Worm (Caenorhabditis elegans): ENCODE measurements around the gene T12D8.5.
A peak's percentile ranks its signal among the peaks of the same experiment; 100 is the strongest.

Gene T12D8.5

ce11 chrIII:13600254-13600653, 26.3 kb downstream of the T12D8.5 start:
- TF ChIP-seq hnd-1 (tag; optimal IDR thresholded peaks at IDR 0.05) (no peak), ets-7 (tag; optimal IDR thresholded peaks at IDR 0.05) (no peak), aly-1 (tag; optimal IDR thresholded peaks at IDR 0.05) (no peak), B0310.2 (tag; optimal IDR thresholded peaks at IDR 0.05) (no peak), tra-4 (tag; optimal IDR thresholded peaks at IDR 0.05) (no peak), ceh-36 (tag; optimal IDR thresholded peaks at IDR 0.05) (no peak), hmg-4 (GFP tag; optimal IDR thresholded peaks at IDR 0.05) (no peak), hmbx-1 (tag; optimal IDR thresholded peaks at IDR 0.05) (no peak), tbx-37 (GFP tag; conservative IDR thresholded peaks at IDR 0.05) (no peak), flt-1 (GFP tag; IDR thresholded peaks at IDR 0.05) (no peak)

DNA sequence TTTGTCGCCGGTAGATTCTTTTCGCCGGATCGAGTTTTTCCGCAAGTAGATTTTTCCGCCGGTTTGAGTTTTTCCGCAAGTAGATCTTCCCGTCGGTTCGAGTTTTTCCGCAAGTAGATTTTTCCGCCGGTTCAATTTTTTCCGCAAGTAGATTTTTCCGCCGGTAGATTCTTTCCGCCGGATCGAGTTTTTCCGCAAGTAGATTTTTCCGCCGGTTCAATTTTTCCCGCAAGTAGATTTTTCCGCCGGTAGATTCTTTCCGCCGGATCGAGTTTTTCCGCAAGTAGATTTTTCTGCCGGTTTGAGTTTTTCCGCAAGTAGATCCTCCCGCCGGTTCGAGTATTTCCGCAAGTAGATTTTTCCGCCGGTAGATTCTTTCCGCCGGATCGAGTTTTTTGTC, 41.5 kb downstream of the T12D8.5 start:
- 0 out of 2 replicates have a peak, but pooled peaks have one; percentile 41 for TF ChIP-seq tbx-11 (GFP tag; IDR thresholded peaks at IDR 0.05)
- TF ChIP-seq sea-1 (GFP tag; conservative IDR thresholded peaks at IDR 0.05), result peak; percentile 58

DNA sequence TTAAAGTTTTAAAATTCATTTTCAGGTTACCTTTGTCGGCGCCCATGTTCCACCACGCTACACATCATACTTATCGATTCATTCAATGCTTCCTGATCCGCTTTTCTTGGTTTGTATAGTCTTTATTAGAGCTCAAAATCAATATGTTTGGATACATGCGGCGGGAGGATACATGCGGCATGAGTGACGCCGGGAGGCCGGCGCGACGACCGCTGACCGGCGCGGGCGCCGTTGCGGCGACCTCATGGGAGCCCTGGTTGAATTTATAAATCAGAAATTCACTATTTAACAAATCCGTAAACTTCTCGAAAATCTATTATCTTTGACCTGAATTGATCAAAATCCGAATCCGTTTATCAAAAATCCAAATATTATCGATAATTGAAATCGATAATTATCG, 44.9 kb downstream of the T12D8.5 start:
- TF ChIP-seq ceh-13 (GFP tag; optimal IDR thresholded peaks at IDR 0.05), result no peak
- no peak for TF ChIP-seq flt-1 (GFP tag; IDR thresholded peaks at IDR 0.05)
- no peak for TF ChIP-seq aly-1 (tag; optimal IDR thresholded peaks at IDR 0.05)
- TF ChIP-seq pes-1 (GFP tag; IDR thresholded peaks at IDR 0.05), result no peak
- TF ChIP-seq ets-7 (tag; optimal IDR thresholded peaks at IDR 0.05), result no peak
- no peak for TF ChIP-seq ama-1 (optimal IDR thresholded peaks at IDR 0.05)
- no peak for TF ChIP-seq hmbx-1 (tag; optimal IDR thresholded peaks at IDR 0.05)
- TF ChIP-seq sea-1 (GFP tag; conservative IDR thresholded peaks at IDR 0.05), result no peak
- no peak for TF ChIP-seq F13C5.2 (tag; optimal IDR thresholded peaks at IDR 0.05)
- no peak for TF ChIP-seq scrt-1 (GFP tag; IDR thresholded peaks at IDR 0.05)
- no peak for TF ChIP-seq tbx-11 (GFP tag; IDR thresholded peaks at IDR 0.05)
- no peak for TF ChIP-seq hmg-4 (GFP tag; optimal IDR thresholded peaks at IDR 0.05)
- no peak for TF ChIP-seq tbx-37 (GFP tag; conservative IDR thresholded peaks at IDR 0.05)
- no peak for TF ChIP-seq B0310.2 (tag; optimal IDR thresholded peaks at IDR 0.05)
- no peak for TF ChIP-seq tra-4 (tag; optimal IDR thresholded peaks at IDR 0.05)
- TF ChIP-seq ceh-36 (tag; optimal IDR thresholded peaks at IDR 0.05), result no peak
- TF ChIP-seq hnd-1 (tag; optimal IDR thresholded peaks at IDR 0.05), result no peak

DNA sequence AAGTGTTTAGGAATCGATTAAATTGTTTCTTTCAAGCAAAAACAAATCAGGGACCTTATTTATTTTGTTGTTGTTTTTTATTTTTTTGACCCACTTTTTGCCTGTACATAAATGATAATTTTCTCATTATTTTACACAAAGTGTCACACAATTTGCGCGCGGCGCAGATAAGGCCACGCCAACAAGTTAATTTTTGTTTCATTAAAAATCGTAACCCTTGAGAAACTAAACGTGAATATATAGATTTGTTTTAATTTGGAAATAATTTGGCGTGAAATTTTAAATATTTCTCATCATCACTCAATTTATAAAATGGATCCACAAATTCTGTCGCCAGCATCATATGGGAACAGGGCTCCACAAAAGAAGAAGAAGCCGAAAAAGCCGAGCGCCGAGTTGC, 46.0 kb downstream of the T12D8.5 start, which contains the start of gene T05D4.5:
T05D4.5 (plus strand) TSS at position 301 of the 400 bp plus-strand sequence.
- TF ChIP-seq hmbx-1 (tag; optimal IDR thresholded peaks at IDR 0.05) (no peak), F13C5.2 (tag; optimal IDR thresholded peaks at IDR 0.05) (no peak), tra-4 (tag; optimal IDR thresholded peaks at IDR 0.05) (no peak), pes-1 (GFP tag; IDR thresholded peaks at IDR 0.05) (no peak), flt-1 (GFP tag; IDR thresholded peaks at IDR 0.05) (no peak), scrt-1 (GFP tag; IDR thresholded peaks at IDR 0.05) (no peak)

ce11 chrIII:13580076-13580475, 46.5 kb downstream of the T12D8.5 start:
- no peak for TF ChIP-seq tbx-11 (GFP tag; IDR thresholded peaks at IDR 0.05)
- TF ChIP-seq pes-1 (GFP tag; IDR thresholded peaks at IDR 0.05), result no peak

Data from whole organism, early embryonic.